Worm (Caenorhabditis elegans): Measurements from ENCODE around the gene Y62F5A.12.
"Not testable (repeated sequence)": the region's sequence is repeated elsewhere in the genome, so short reads cannot be mapped to it uniquely, and the experiment has no call there.

The Y62F5A.12 gene

ce11 chrII:11534429-11535099 lies at the start of gene Y62F5A.12 (continued):
- TF ChIP-seq Y79H2A.3 (GFP tag; conservative IDR thresholded peaks at IDR 0.05): peak; percentile 89
- peak; percentile 96 for TF ChIP-seq madf-6 (GFP tag; IDR thresholded peaks at IDR 0.05)
- peak; percentile 35 for TF ChIP-seq B0035.1 (tag; optimal IDR thresholded peaks at IDR 0.05)
- peak; percentile 65 for TF ChIP-seq F52B5.7 (tag; optimal IDR thresholded peaks at IDR 0.05)
- TF ChIP-seq attf-6 (GFP tag; IDR thresholded peaks at IDR 0.05): peak; percentile 74
- TF ChIP-seq madf-10 (tag; optimal IDR thresholded peaks at IDR 0.05): peak; percentile 90
- TF ChIP-seq let-526 (GFP tag; IDR thresholded peaks at IDR 0.05): peak; percentile 99
- peak in 1 of 3 experiments; percentile 84 for TF ChIP-seq lin-35 (GFP tag; optimal IDR thresholded peaks at IDR 0.05)
- TF ChIP-seq madf-3 (GFP tag; IDR thresholded peaks at IDR 0.05): peak; percentile 93
- TF ChIP-seq F22D6.2 (tag; optimal IDR thresholded peaks at IDR 0.05): peak; percentile 54
- peak; percentile 82 for TF ChIP-seq akir-1 (GFP tag; optimal IDR thresholded peaks at IDR 0.05)
- TF ChIP-seq lin-26 (GFP tag; IDR thresholded peaks at IDR 0.05): peak; percentile 90
- peak; percentile 86 for TF ChIP-seq egl-18 (GFP tag; IDR thresholded peaks at IDR 0.05)
- TF ChIP-seq ceh-100 (GFP tag; IDR thresholded peaks at IDR 0.05): peak; percentile 99
- TF ChIP-seq ccch-3 (GFP tag; optimal IDR thresholded peaks at IDR 0.05): peak; percentile 31
- TF ChIP-seq zfh-2 (GFP tag; conservative IDR thresholded peaks at IDR 0.05): peak; percentile 70; the same call in 1 of the 2 replicates
- TF ChIP-seq pbrm-1 (GFP tag; IDR thresholded peaks at IDR 0.05): peak; percentile 96
- peak; percentile 85 for TF ChIP-seq attf-3 (GFP tag; conservative IDR thresholded peaks at IDR 0.05)
- peak; percentile 71 for TF ChIP-seq tbp1 (GFP tag; optimal IDR thresholded peaks at IDR 0.05)
- peak; percentile 91 for TF ChIP-seq hsf-1 (GFP tag; IDR thresholded peaks at IDR 0.05)
- TF ChIP-seq rcor-1 (GFP tag; IDR thresholded peaks at IDR 0.05): peak; percentile 94
- TF ChIP-seq mcd-1 (GFP tag; IDR thresholded peaks at IDR 0.05): peak; percentile 99
- TF ChIP-seq dox-1 (GFP tag; IDR thresholded peaks at IDR 0.05): peak; percentile 98
- TF ChIP-seq cebp-2 (GFP tag; IDR thresholded peaks at IDR 0.05): 0 out of 2 replicates have a peak, but pooled peaks have one; percentile 67
- peak; percentile 71 for TF ChIP-seq ZK185.1 (tag; optimal IDR thresholded peaks at IDR 0.05; ENCODE audit: poor library complexity, severe bottlenecking)
- peak; percentile 99 for TF ChIP-seq D2030.7 (GFP tag; IDR thresholded peaks at IDR 0.05)
- TF ChIP-seq C17E4.6 (GFP tag; IDR thresholded peaks at IDR 0.05): peak; percentile 67
- peak; percentile 88 for TF ChIP-seq athp-1 (tag; optimal IDR thresholded peaks at IDR 0.05)
- TF ChIP-seq rec-8 (tag; optimal IDR thresholded peaks at IDR 0.05): peak; percentile 31 to 51
- peak; percentile 93 for TF ChIP-seq ceh-27 (GFP tag; optimal IDR thresholded peaks at IDR 0.05)
- peak; percentile 37 for TF ChIP-seq die-1 (tag; optimal IDR thresholded peaks at IDR 0.05)
- TF ChIP-seq ztf-18 (tag; optimal IDR thresholded peaks at IDR 0.05): peak; percentile 86
- TF ChIP-seq F37B4.10 (GFP tag; IDR thresholded peaks at IDR 0.05): peak; percentile 95
- TF ChIP-seq nhr-80 (tag; optimal IDR thresholded peaks at IDR 0.05): peak; percentile 61
- peak; percentile 68 for TF ChIP-seq ztf-26 (tag; optimal IDR thresholded peaks at IDR 0.05)
- TF ChIP-seq ztf-25 (GFP tag; IDR thresholded peaks at IDR 0.05): peak; percentile 99
- TF ChIP-seq tlf-1 (GFP tag; optimal IDR thresholded peaks at IDR 0.05): peak; percentile 68
- TF ChIP-seq lin-54 (GFP tag; optimal IDR thresholded peaks at IDR 0.05): peak; percentile 92
- peak; percentile 96 for TF ChIP-seq aptf-2 (GFP tag; conservative IDR thresholded peaks at IDR 0.05)
- TF ChIP-seq aptf-3 (GFP tag; IDR thresholded peaks at IDR 0.05): peak; percentile 75; the same call in 1 of the 2 replicates
- not testable (repeated sequence) for TF ChIP-seq snpc-4 (GFP tag; optimal IDR thresholded peaks at IDR 0.05)
- peak in 3 of 4 experiments; percentile 43 to 70 (median 65) for TF ChIP-seq snpc-4 (tag; optimal IDR thresholded peaks at IDR 0.05)
- TF ChIP-seq ztf-6 (GFP tag; IDR thresholded peaks at IDR 0.05): peak; percentile 98

Measured in whole organism, young adult.